Worm (Caenorhabditis elegans) whole organism, L4/young adult: Measurements from ENCODE around the gene ZK632.4.

Source experiments
- W03F9.2 ChIP-seq: fragments of 150-350 bp; optimal IDR thresholded peaks from 2 replicates; lab custom pipeline; 2014; ENCODE audit warnings: missing biosample characterization, missing genetic modification characterization
- dao-5 ChIP-seq: sonication (generic microtip); optimal IDR thresholded peaks from 2 replicates; lab custom pipeline; 2016; ENCODE audit warnings: missing genotype, missing genetic modification characterization, moderate library complexity, missing compliant biosample characterization
- him-1 ChIP-seq: sonication (generic microtip); optimal IDR thresholded peaks from 2 replicates; lab custom pipeline; 2016; ENCODE audit warnings: missing genotype, missing genetic modification reagents, missing genetic modification characterization, missing compliant biosample characterization

DNA sequence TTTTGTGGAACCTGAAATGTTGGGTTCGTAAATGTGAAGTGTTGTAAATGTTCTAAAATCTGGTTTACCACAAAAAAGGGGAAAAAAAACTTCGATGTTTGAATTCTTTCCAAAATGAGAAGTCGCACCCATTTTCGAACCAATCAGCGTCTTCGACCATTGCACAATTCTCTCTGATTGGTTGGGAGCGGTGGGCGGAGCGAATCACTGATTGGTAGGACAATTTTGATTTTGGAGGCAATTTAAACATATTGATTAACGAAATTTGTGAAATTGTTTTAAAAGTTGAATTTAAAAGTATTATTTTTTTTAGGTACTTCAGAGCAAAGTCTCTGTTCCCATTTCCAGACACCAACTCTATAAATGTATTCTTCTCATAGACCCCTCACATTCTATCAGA, 18.2 kb downstream of the ZK632.4 start:
- TF ChIP-seq him-1 (tag; lab: Kevin White, UChicago) = no peak
- TF ChIP-seq dao-5 (tag; lab: Kevin White, UChicago) = no peak
- no peak for TF ChIP-seq W03F9.2 (tag; lab: Kevin White, UChicago)
